Fruit fly (Drosophila melanogaster) whole organism, embryonic: ENCODE data around the gene Fie.

Source experiments
- CG10274 ChIP-seq: fragments of 200-800 bp; sonication (Bioruptor generic); optimal IDR thresholded peaks from 3 replicates; lab custom pipeline; 2017; ENCODE audit warnings: missing biosample characterization, mild to moderate bottlenecking, missing genetic modification characterization
- CG10321 ChIP-seq: fragments of 200-800 bp; sonication (Bioruptor generic); IDR thresholded peaks from 2 replicates; pipeline ENCODE4 v1.3.6; 2022; ENCODE audit warnings: missing biosample characterization, missing genetic modification characterization
- CG12071 ChIP-seq: fragments of 200-800 bp; sonication (Bioruptor generic); optimal IDR thresholded peaks from 3 replicates; lab custom pipeline; 2018; ENCODE audit warnings: missing biosample characterization, mild to moderate bottlenecking, missing genetic modification characterization
- CG12299 ChIP-seq: fragments of 200-800 bp; sonication (Bioruptor generic); optimal IDR thresholded peaks from 2 replicates; lab custom pipeline; 2018; ENCODE audit warnings: missing biosample characterization, mild to moderate bottlenecking, missing genetic modification characterization
- CG1233 ChIP-seq: fragments of 200-800 bp; sonication (Bioruptor generic); optimal IDR thresholded peaks from 4 replicates; lab custom pipeline; 2018; ENCODE audit warnings: missing biosample characterization, mild to moderate bottlenecking, missing genetic modification characterization
- CG13123 ChIP-seq: fragments of 200-800 bp; sonication (Bioruptor generic); optimal IDR thresholded peaks from 2 replicates; lab custom pipeline; 2016; ENCODE audit warnings: missing biosample characterization, missing genetic modification characterization
- CG1647 ChIP-seq: fragments of 200-800 bp; sonication (Bioruptor generic); optimal IDR thresholded peaks from 3 replicates; lab custom pipeline; 2016; ENCODE audit warnings: missing biosample characterization, missing genetic modification characterization
- CG17328 ChIP-seq: fragments of 200-800 bp; sonication (Bioruptor generic); IDR thresholded peaks from 2 replicates; pipeline ENCODE4 v1.3.6; 2022; ENCODE audit warnings: missing biosample characterization, missing genetic modification characterization
- CG17385 ChIP-seq: fragments of 200-800 bp; sonication (Bioruptor generic); optimal IDR thresholded peaks from 3 replicates; lab custom pipeline; 2018; ENCODE audit warnings: missing biosample characterization, mild to moderate bottlenecking, missing genetic modification characterization
- CG18764 ChIP-seq: fragments of 200-800 bp; sonication (Bioruptor generic); optimal IDR thresholded peaks from 3 replicates; lab custom pipeline; 2016; ENCODE audit warnings: missing biosample characterization, missing genetic modification characterization
- CG2889 ChIP-seq: fragments of 200-800 bp; sonication (Bioruptor generic); IDR thresholded peaks from 3 replicates; pipeline ENCODE4 v1.3.6; 2022; ENCODE audit warnings: missing biosample characterization, missing genetic modification characterization
- CG32532 ChIP-seq: fragments of 200-800 bp; sonication (Bioruptor generic); IDR thresholded peaks from 2 replicates; pipeline ENCODE4 v1.3.6; 2022; ENCODE audit warnings: missing biosample characterization, missing genetic modification characterization
- CG32767 ChIP-seq: fragments of 200-800 bp; sonication (Bioruptor generic); IDR thresholded peaks from 2 replicates; pipeline ENCODE4 v1.3.6; 2022; ENCODE audit warnings: missing biosample characterization, missing genetic modification characterization
- CG34376 ChIP-seq: fragments of 200-800 bp; sonication (Bioruptor generic); optimal IDR thresholded peaks from 2 replicates; lab custom pipeline; 2018; ENCODE audit warnings: missing biosample characterization, mild to moderate bottlenecking, missing genetic modification characterization
- CG3995 ChIP-seq: fragments of 200-800 bp; sonication (Bioruptor generic); optimal IDR thresholded peaks from 3 replicates; lab custom pipeline; 2016; ENCODE audit warnings: missing biosample characterization, missing genetic modification characterization
- CG4282 ChIP-seq: fragments of 200-800 bp; sonication (Bioruptor generic); optimal IDR thresholded peaks from 2 replicates; lab custom pipeline; 2016; ENCODE audit warnings: missing biosample characterization, missing genetic modification characterization
- CG4404 ChIP-seq: fragments of 200-800 bp; sonication (Bioruptor generic); IDR thresholded peaks from 2 replicates; pipeline ENCODE4 v1.3.6; 2022; ENCODE audit warnings: missing biosample characterization, missing genetic modification characterization
- CG7786 ChIP-seq: fragments of 200-800 bp; sonication (Bioruptor generic); optimal IDR thresholded peaks from 2 replicates; lab custom pipeline; 2016; ENCODE audit warnings: missing biosample characterization, missing genetic modification characterization
- CG8290 ChIP-seq, 3 experiments: fragments of 200-800 bp; sonication (Bioruptor generic); optimal IDR thresholded peaks; 2 replicates each; lab custom pipeline; 2016 to 2019; ENCODE audit warnings: missing biosample characterization in 3 of 3, missing genetic modification characterization in 3 of 3, mild to moderate bottlenecking in 2 of 3, moderate library complexity in 1 of 3
- CG8359 ChIP-seq: fragments of 200-800 bp; sonication (Bioruptor generic); optimal IDR thresholded peaks from 2 replicates; lab custom pipeline; 2017; ENCODE audit warnings: missing biosample characterization, mild to moderate bottlenecking, missing genetic modification characterization, borderline replicate concordance
- CG9932 ChIP-seq: fragments of 200-800 bp; sonication (Bioruptor generic); IDR thresholded peaks from 2 replicates; pipeline ENCODE4 v1.3.6; 2022; ENCODE audit warnings: missing biosample characterization, missing genetic modification characterization
- Camta ChIP-seq: fragments of 200-800 bp; sonication (Bioruptor generic); optimal IDR thresholded peaks from 2 replicates; lab custom pipeline; 2016; ENCODE audit warnings: missing biosample characterization, missing genetic modification characterization
- Dek ChIP-seq: fragments of 200-800 bp; sonication (Bioruptor generic); optimal IDR thresholded peaks from 3 replicates; lab custom pipeline; 2019; ENCODE audit warnings: missing biosample characterization, mild to moderate bottlenecking, missing genetic modification characterization, moderate library complexity
- Dip3 ChIP-seq: fragments of 200-800 bp; sonication (Bioruptor generic); optimal IDR thresholded peaks from 3 replicates; lab custom pipeline; 2016; ENCODE audit warnings: missing biosample characterization, missing genetic modification characterization
- Dp ChIP-seq: fragments of 200-800 bp; sonication (Bioruptor generic); optimal IDR thresholded peaks from 2 replicates; lab custom pipeline; 2018; ENCODE audit warnings: missing biosample characterization, mild to moderate bottlenecking, missing genetic modification characterization, moderate library complexity
- E2f1 ChIP-seq: fragments of 200-800 bp; sonication (Bioruptor generic); IDR thresholded peaks from 2 replicates; pipeline ENCODE4 v1.3.6; 2022; ENCODE audit warnings: missing biosample characterization, missing genetic modification characterization
- Elba2 ChIP-seq: fragments of 200-800 bp; sonication (Bioruptor generic); optimal IDR thresholded peaks from 3 replicates; lab custom pipeline; 2016; ENCODE audit warnings: missing biosample characterization, missing genetic modification characterization
- Kr ChIP-seq: fragments of 200-800 bp; sonication (Bioruptor generic); optimal IDR thresholded peaks from 2 replicates; lab custom pipeline; 2017; ENCODE audit warnings: missing biosample characterization, mild to moderate bottlenecking, missing genetic modification characterization
- Myb ChIP-seq: fragments of 200-800 bp; sonication (Bioruptor generic); optimal IDR thresholded peaks from 2 replicates; lab custom pipeline; 2016; ENCODE audit warnings: missing biosample characterization, missing genetic modification characterization
- Optix ChIP-seq: fragments of 200-800 bp; sonication (Bioruptor generic); IDR thresholded peaks from 3 replicates; pipeline ENCODE4 v1.3.6; 2022; ENCODE audit warnings: missing biosample characterization, missing genetic modification characterization
- Sry-δ ChIP-seq: fragments of 200-800 bp; sonication (Bioruptor generic); optimal IDR thresholded peaks from 2 replicates; lab custom pipeline; 2016; ENCODE audit warnings: missing biosample characterization, missing genetic modification characterization
- bbx ChIP-seq: fragments of 200-800 bp; sonication (Bioruptor generic); IDR thresholded peaks from 2 replicates; pipeline ENCODE4 v1.3.6; 2022; ENCODE audit warnings: missing biosample characterization, missing genetic modification characterization; ENCODE audit not compliant: partially characterized antibody
- crc ChIP-seq: fragments of 200-800 bp; sonication (Bioruptor generic); optimal IDR thresholded peaks from 2 replicates; lab custom pipeline; 2016; ENCODE audit warnings: missing biosample characterization, missing genetic modification characterization
- fru ChIP-seq: fragments of >200 bp; optimal IDR thresholded peaks from 2 replicates; lab custom pipeline; 2017
- gfzf ChIP-seq: fragments of 200-800 bp; sonication (Bioruptor generic); optimal IDR thresholded peaks from 2 replicates; lab custom pipeline; 2016; ENCODE audit warnings: missing biosample characterization, mild to moderate bottlenecking, missing genetic modification characterization, moderate library complexity
- grn ChIP-seq: fragments of 200-800 bp; sonication (Bioruptor generic); optimal IDR thresholded peaks from 3 replicates; lab custom pipeline; 2017; ENCODE audit warnings: missing biosample characterization, missing genetic modification characterization
- hth ChIP-seq: fragments of >200 bp; optimal IDR thresholded peaks from 2 replicates; lab custom pipeline; 2017; ENCODE audit warnings: inconsistent platforms
- kah ChIP-seq: fragments of 200-800 bp; sonication (Bioruptor generic); optimal IDR thresholded peaks from 2 replicates; lab custom pipeline; 2018; ENCODE audit warnings: missing biosample characterization, mild to moderate bottlenecking, missing genetic modification characterization
- klu ChIP-seq: fragments of 200-800 bp; sonication (Bioruptor generic); IDR thresholded peaks from 2 replicates; pipeline ENCODE4 v1.3.6; 2022; ENCODE audit warnings: missing biosample characterization, missing genetic modification characterization
- lola ChIP-seq, 3 experiments: fragments of >200 bp in 2 of 3; fragments of 200-800 bp in 1 of 3; sonication (Bioruptor generic) in 1 of 3; optimal IDR thresholded peaks; 2 replicates each; lab custom pipeline; 2017 to 2019; ENCODE audit warnings: missing biosample characterization in 3 of 3, missing genetic modification characterization in 3 of 3, mild to moderate bottlenecking in 1 of 3, moderate library complexity in 1 of 3
- maf-S ChIP-seq: fragments of 200-800 bp; sonication (Bioruptor generic); optimal IDR thresholded peaks from 2 replicates; lab custom pipeline; 2016; ENCODE audit warnings: missing biosample characterization, missing genetic modification characterization
- pb ChIP-seq: fragments of 200-800 bp; sonication (Bioruptor generic); optimal IDR thresholded peaks from 3 replicates; lab custom pipeline; 2016; ENCODE audit warnings: missing biosample characterization, missing genetic modification characterization
- pho ChIP-seq: fragments of 200-800 bp; sonication (Bioruptor generic); optimal IDR thresholded peaks from 2 replicates; lab custom pipeline; 2016; ENCODE audit warnings: missing biosample characterization, missing genetic modification characterization
- phol ChIP-seq: fragments of 200-800 bp; sonication (Bioruptor generic); optimal IDR thresholded peaks from 3 replicates; lab custom pipeline; 2018; ENCODE audit warnings: missing biosample characterization, mild to moderate bottlenecking, missing genetic modification characterization, moderate library complexity
- prd ChIP-seq, 3 experiments: fragments of >200 bp in 2 of 3; fragments of 200-800 bp in 1 of 3; sonication (Bioruptor generic) in 1 of 3; optimal IDR thresholded peaks in 2 of 3; IDR thresholded peaks in 1 of 3; 2 replicates in 2 of 3; 3 replicates in 1 of 3; pipeline versions ENCODE4 v1.3.6 to Lab custom; 2017 to 2022; ENCODE audit warnings: missing biosample characterization in 1 of 3, missing genetic modification characterization in 1 of 3
- sima ChIP-seq: fragments of 200-800 bp; sonication (Bioruptor generic); optimal IDR thresholded peaks from 2 replicates; lab custom pipeline; 2016; ENCODE audit warnings: missing biosample characterization, missing genetic modification characterization
- tna ChIP-seq: fragments of 200-800 bp; sonication (Bioruptor generic); IDR thresholded peaks from 2 replicates; pipeline ENCODE4 v1.3.6; 2022; ENCODE audit warnings: missing biosample characterization, missing genetic modification characterization; ENCODE audit not compliant: partially characterized antibody
- trem ChIP-seq: fragments of 200-800 bp; optimal IDR thresholded peaks from 3 replicates; lab custom pipeline; 2019; ENCODE audit warnings: missing biosample characterization, mild to moderate bottlenecking, missing genetic modification characterization, moderate library complexity
- tup ChIP-seq: fragments of 200-800 bp; sonication (Bioruptor generic); optimal IDR thresholded peaks from 2 replicates; lab custom pipeline; 2016; ENCODE audit warnings: missing biosample characterization, mild to moderate bottlenecking, missing genetic modification characterization, moderate library complexity
- unc-4 ChIP-seq: fragments of 200-800 bp; sonication (Bioruptor generic); IDR thresholded peaks from 2 replicates; pipeline ENCODE4 v1.3.6; 2022; ENCODE audit warnings: missing biosample characterization, missing genetic modification characterization; ENCODE audit not compliant: partially characterized antibody
- vnd ChIP-seq: fragments of 200-800 bp; sonication (Bioruptor generic); IDR thresholded peaks from 3 replicates; pipeline ENCODE4 v1.3.6; 2022; ENCODE audit warnings: missing biosample characterization, missing genetic modification characterization; ENCODE audit not compliant: partially characterized antibody
- yki ChIP-seq: fragments of >200 bp; optimal IDR thresholded peaks from 3 replicates; lab custom pipeline; 2018

Fie gene

dm6 chr3L:3852842-3853241, 39.5 kb upstream of the Fie start (continued):
- TF ChIP-seq phol (peak; percentile 41), pb (no peak), grn (GFP tag; lab: Kevin White, UChicago) (no peak), Sry-δ (GFP tag; lab: Kevin White, UChicago) (no peak), CG10321 (GFP tag; lab: Robert Waterston, UW) (no peak), Optix (GFP tag; lab: Robert Waterston, UW) (no peak), CG34376 (GFP tag; lab: Kevin White, UChicago) (no peak), CG3995 (GFP tag; lab: Kevin White, UChicago) (no peak), CG17328 (GFP tag; lab: Robert Waterston, UW) (peak; percentile 73), sima (no peak), gfzf (GFP tag; lab: Kevin White, UChicago) (no peak), bbx (no peak), fru (lab: Kevin White, UChicago) (no peak), pho (GFP tag; lab: Kevin White, UChicago) (no peak), Dp (GFP tag; lab: Kevin White, UChicago) (no peak), CG4282 (GFP tag; lab: Kevin White, UChicago) (no peak), CG13123 (GFP tag; lab: Kevin White, UChicago) (peak; percentile 10), CG2889 (GFP tag; lab: Robert Waterston, UW) (no peak), maf-S (peak; percentile 6), CG10274 (GFP tag; lab: Kevin White, UChicago) (no peak), CG8359 (GFP tag; lab: Kevin White, UChicago) (no peak), Kr (GFP tag; lab: Kevin White, UChicago) (no peak), Camta (GFP tag; lab: Kevin White, UChicago) (no peak), CG18764 (no peak), CG8290 (GFP tag; optimal IDR thresholded peaks at IDR 0.05; lab: Kevin White, UChicago) (no peak), CG8290 (tag; optimal IDR thresholded peaks at IDR 0.05; lab: Kevin White, UChicago) (peak in 1 of 2 experiments; percentile 44), Elba2 (GFP tag; lab: Kevin White, UChicago) (no peak), CG32532 (GFP tag; lab: Robert Waterston, UW) (no peak), CG12071 (no peak), tna (no peak), vnd (no peak), E2f1 (GFP tag; lab: Robert Waterston, UW) (peak; percentile 14; the same call in 1 of the 2 replicates), CG1647 (GFP tag; lab: Kevin White, UChicago) (no peak), hth (lab: Kevin White, UChicago) (no peak), Dek (tag; lab: Kevin White, UChicago) (no peak), CG7786 (GFP tag; lab: Kevin White, UChicago) (no peak), CG17385 (peak; percentile 46), CG32767 (GFP tag; lab: Robert Waterston, UW) (no peak; the same call in 1 of the 2 replicates), CG1233 (GFP tag; lab: Kevin White, UChicago) (no peak), crc (GFP tag; lab: Kevin White, UChicago) (no peak), lola (GFP tag; optimal IDR thresholded peaks at IDR 0.05; lab: Kevin White, UChicago) (peak in 1 of 3 experiments; percentile 67), klu (GFP tag; lab: Robert Waterston, UW) (no peak), kah (GFP tag; lab: Kevin White, UChicago) (no peak), trem (tag; lab: Kevin White, UChicago) (no peak), CG4404 (GFP tag; lab: Robert Waterston, UW) (peak; percentile 51), tup (GFP tag; lab: Kevin White, UChicago) (peak; percentile 42), CG12299 (no peak), yki (lab: Kevin White, UChicago) (no peak), CG9932 (GFP tag; lab: Robert Waterston, UW) (no peak), prd (optimal IDR thresholded peaks at IDR 0.05; lab: Kevin White, UChicago) (no peak), prd (GFP tag; IDR thresholded peaks at IDR 0.05; lab: Robert Waterston, UW) (peak; percentile 76; the same call in 2 of the 3 replicates), Dip3 (GFP tag; lab: Kevin White, UChicago) (no peak), unc-4 (GFP tag; lab: Robert Waterston, UW) (no peak), Myb (GFP tag; lab: Kevin White, UChicago) (no peak)
